Fruit fly (Drosophila melanogaster): ENCODE results near the gene CG15536.
A peak's percentile ranks its signal among the peaks of the same experiment; 100 is the strongest.

The CG15536 gene

dm6 chr3R:30387515-30388178 is 37.3 kb downstream of the CG15536 start, which contains the start of the genes Fer2LCH and Fer1HCH:
TSS of gene Fer2LCH (plus strand) at chr3R:30387804.
TSS of gene Fer1HCH (minus strand) at chr3R:30388178.
- TF ChIP-seq psq (optimal IDR thresholded peaks at IDR 0.05) (no peak), Dll (optimal IDR thresholded peaks at IDR 0.05) (peak; percentile 36)

- TF ChIP-seq psq (optimal IDR thresholded peaks at IDR 0.05) (no peak), CG8478 (optimal IDR thresholded peaks at IDR 0.05) (no peak), usp (GFP tag; optimal IDR thresholded peaks at IDR 0.05) (no peak), pan (optimal IDR thresholded peaks at IDR 0.05) (no peak), EcR (GFP tag; optimal IDR thresholded peaks at IDR 0.05) (no peak), Dll (optimal IDR thresholded peaks at IDR 0.05) (no peak)
Measured at dm6 chr3R:30386759-30387437, 38.1 kb downstream of the CG15536 start.

- TF ChIP-seq Dll (optimal IDR thresholded peaks at IDR 0.05), result no peak
- TF ChIP-seq usp (GFP tag; optimal IDR thresholded peaks at IDR 0.05), result no peak
- no peak for TF ChIP-seq CG8478 (optimal IDR thresholded peaks at IDR 0.05)
- no peak for TF ChIP-seq pan (optimal IDR thresholded peaks at IDR 0.05)
- TF ChIP-seq psq (optimal IDR thresholded peaks at IDR 0.05), result no peak
- no peak for TF ChIP-seq EcR (GFP tag; optimal IDR thresholded peaks at IDR 0.05)
Measured at dm6 chr3R:30385531-30385930, 39.4 kb downstream of the CG15536 start.

- no peak for TF ChIP-seq pan (optimal IDR thresholded peaks at IDR 0.05)
- TF ChIP-seq usp (GFP tag; optimal IDR thresholded peaks at IDR 0.05), result no peak
- TF ChIP-seq psq (optimal IDR thresholded peaks at IDR 0.05), result no peak
- TF ChIP-seq Dll (optimal IDR thresholded peaks at IDR 0.05), result no peak
- no peak for TF ChIP-seq EcR (GFP tag; optimal IDR thresholded peaks at IDR 0.05)
- TF ChIP-seq CG8478 (optimal IDR thresholded peaks at IDR 0.05), result no peak
Measured at dm6 chr3R:30383181-30383580, 41.8 kb downstream of the CG15536 start.
